Fruit fly (Drosophila melanogaster) S2 (cell line): ENCODE data around the gene CG42272.

Experiments
- CG8478 ChIP-seq: fragments of >200 bp; optimal IDR thresholded peaks from 2 replicates; lab custom pipeline; 2018
- CTCF ChIP-seq, 2 experiments: fragments of >200 bp; optimal IDR thresholded peaks; 2 replicates each; lab custom pipeline; 2018

dm6 chr3L:5838295-5838694, 35.5 kb downstream of the CG42272 start:
- TF ChIP-seq CG8478 (lab: Kevin White, UChicago): no peak
- no peak for TF ChIP-seq CTCF (optimal IDR thresholded peaks at IDR 0.05; lab: Kevin White, UChicago)
